Worm (Caenorhabditis elegans) whole organism, L1 larva: ENCODE results near the gene cyp-13A3.

Experiments used
- C04F5.9 ChIP-seq: sonication (generic microtip); optimal IDR thresholded peaks from 2 replicates; lab custom pipeline; 2016; ENCODE audit warnings: missing genetic modification characterization, missing compliant biosample characterization
- C16A3.4 ChIP-seq: fragments of 150-350 bp; optimal IDR thresholded peaks from 2 replicates; lab custom pipeline; 2014; ENCODE audit warnings: missing biosample characterization, missing genetic modification characterization
- C34B4.2 ChIP-seq: sonication (generic microtip); optimal IDR thresholded peaks from 2 replicates; lab custom pipeline; 2017; ENCODE audit warnings: mild to moderate bottlenecking, missing genetic modification characterization, missing compliant biosample characterization
- Y116A8C.19 ChIP-seq: sonication (generic microtip); optimal IDR thresholded peaks from 2 replicates; lab custom pipeline; 2016; ENCODE audit warnings: missing compliant biosample characterization, missing genetic modification characterization, borderline replicate concordance
- aha-1 ChIP-seq: fragments of 150-350 bp; optimal IDR thresholded peaks from 2 replicates; lab custom pipeline; 2014; ENCODE audit warnings: missing biosample characterization, missing genetic modification characterization
- alr-1 ChIP-seq: fragments of 200-800 bp; sonication (Bioruptor generic); optimal IDR thresholded peaks from 2 replicates; lab custom pipeline; 2018; ENCODE audit warnings: borderline replicate concordance, mild to moderate bottlenecking, missing genetic modification characterization, missing compliant biosample characterization
- ceh-82 ChIP-seq, 3 experiments: fragments of 150-350 bp in 1 of 3; sonication (generic microtip) in 2 of 3; optimal IDR thresholded peaks; 2 replicates each; lab custom pipeline; 2014 to 2017; ENCODE audit warnings: missing biosample characterization in 3 of 3, missing genetic modification characterization in 3 of 3
- ceh-90 ChIP-seq: sonication (generic microtip); optimal IDR thresholded peaks from 2 replicates; lab custom pipeline; 2016; ENCODE audit warnings: missing genetic modification characterization, missing compliant biosample characterization
- ces-1 ChIP-seq: fragments of 150-350 bp; optimal IDR thresholded peaks from 2 replicates; lab custom pipeline; 2014; ENCODE audit warnings: missing biosample characterization, missing genetic modification reagents, missing genetic modification characterization
- dpl-1 ChIP-seq, 3 experiments: fragments of 150-350 bp in 2 of 3; sonication (generic microtip) in 1 of 3; optimal IDR thresholded peaks; 2 replicates each; lab custom pipeline; 2014 to 2017; ENCODE audit warnings: missing biosample characterization in 3 of 3, missing genetic modification characterization in 3 of 3, missing genetic modification reagents in 3 of 3
- dsc-1 ChIP-seq: sonication (generic microtip); optimal IDR thresholded peaks from 2 replicates; lab custom pipeline; 2016; ENCODE audit warnings: mild to moderate bottlenecking, missing genetic modification characterization, missing compliant biosample characterization
- efl-1 ChIP-seq, 4 experiments: fragments of 150-350 bp; optimal IDR thresholded peaks in 3 of 4; peaks in 1 of 4; 1 replicate in 1 of 4; 2 replicates in 3 of 4; lab custom pipeline; 2014; ENCODE audit warnings: missing biosample characterization in 2 of 4, missing genetic modification characterization in 2 of 4, missing genetic modification reagents in 2 of 4
- efl-3 ChIP-seq: fragments of 200-800 bp; sonication (Bioruptor generic); optimal IDR thresholded peaks from 2 replicates; lab custom pipeline; 2018; ENCODE audit warnings: mild to moderate bottlenecking, missing genetic modification characterization, missing compliant biosample characterization
- egl-13 ChIP-seq: sonication (generic microtip); optimal IDR thresholded peaks from 2 replicates; lab custom pipeline; 2016; ENCODE audit warnings: missing genotype, missing genetic modification reagents, missing genetic modification characterization, missing compliant biosample characterization
- egl-27 ChIP-seq, 2 experiments: fragments of 150-350 bp in 1 of 2; sonication (generic microtip); optimal IDR thresholded peaks; 3 replicates each; lab custom pipeline; 2017 to 2018; ENCODE audit warnings: missing biosample characterization in 2 of 2, missing genetic modification characterization in 2 of 2, missing genetic modification reagents in 2 of 2
- fkh-10 ChIP-seq: sonication (generic microtip); optimal IDR thresholded peaks from 2 replicates; lab custom pipeline; 2017; ENCODE audit warnings: missing biosample characterization, missing genetic modification reagents, missing genetic modification characterization
- fkh-4 ChIP-seq: sonication (generic microtip); optimal IDR thresholded peaks from 2 replicates; lab custom pipeline; 2016; ENCODE audit warnings: missing compliant biosample characterization, missing genetic modification characterization, borderline replicate concordance
- fos-1 ChIP-seq: fragments of 150-350 bp; optimal IDR thresholded peaks from 2 replicates; lab custom pipeline; 2014; ENCODE audit warnings: missing biosample characterization, missing genetic modification characterization
- hlh-4 ChIP-seq: sonication (generic microtip); optimal IDR thresholded peaks from 2 replicates; lab custom pipeline; 2016; ENCODE audit warnings: mild to moderate bottlenecking, missing genetic modification characterization, missing compliant biosample characterization
- irx-1 ChIP-seq: sonication (generic microtip); optimal IDR thresholded peaks from 2 replicates; lab custom pipeline; 2016; ENCODE audit warnings: missing genetic modification characterization, missing compliant biosample characterization
- jun-1 ChIP-seq: fragments of 150-350 bp; optimal IDR thresholded peaks from 2 replicates; lab custom pipeline; 2014; ENCODE audit warnings: missing biosample characterization, missing genetic modification reagents, missing genetic modification characterization
- lin-15B ChIP-seq: fragments of 150-350 bp; sonication (generic microtip); optimal IDR thresholded peaks from 3 replicates; lab custom pipeline; 2014; ENCODE audit warnings: missing biosample characterization, missing genetic modification characterization
- lsy-2 ChIP-seq, 2 experiments: fragments of 150-350 bp; optimal IDR thresholded peaks; 2 replicates each; lab custom pipeline; 2014; ENCODE audit warnings: missing biosample characterization in 2 of 2, missing genetic modification characterization in 2 of 2
- mab-9 ChIP-seq: fragments of 200-800 bp; sonication (Bioruptor generic); IDR thresholded peaks from 2 replicates; pipeline ENCODE4 v1.3.6; 2022; ENCODE audit warnings: missing genetic modification reagents, missing genetic modification characterization, missing compliant biosample characterization
- mdl-1 ChIP-seq, 2 experiments: fragments of 150-350 bp; optimal IDR thresholded peaks; 2 replicates each; lab custom pipeline; 2014 to 2017; ENCODE audit warnings: missing biosample characterization in 2 of 2, missing genetic modification characterization in 2 of 2, inconsistent platforms in 1 of 2
- mef-2 ChIP-seq: fragments of 150-350 bp; optimal IDR thresholded peaks from 2 replicates; lab custom pipeline; 2014; ENCODE audit warnings: missing biosample characterization, missing genetic modification characterization
- nhr-12 ChIP-seq: sonication (generic microtip); optimal IDR thresholded peaks from 2 replicates; lab custom pipeline; 2017; ENCODE audit warnings: missing biosample characterization, missing genetic modification characterization
- nhr-19 ChIP-seq: fragments of 200-800 bp; sonication (Bioruptor generic); conservative IDR thresholded peaks from 2 replicates; pipeline ENCODE4 v1.3.6; 2022; ENCODE audit warnings: missing genetic modification characterization, missing compliant biosample characterization
- nhr-20 ChIP-seq: sonication (generic microtip); optimal IDR thresholded peaks from 2 replicates; lab custom pipeline; 2016; ENCODE audit warnings: mild to moderate bottlenecking, missing genetic modification characterization, missing compliant biosample characterization
- nhr-237 ChIP-seq: fragments of 150-350 bp; optimal IDR thresholded peaks from 2 replicates; lab custom pipeline; 2014; ENCODE audit warnings: missing biosample characterization, missing genetic modification characterization
- nhr-47 ChIP-seq: sonication (generic microtip); optimal IDR thresholded peaks from 2 replicates; lab custom pipeline; 2016; ENCODE audit warnings: mild to moderate bottlenecking, missing genetic modification characterization, moderate library complexity, missing compliant biosample characterization
- nhr-71 ChIP-seq: sonication (generic microtip); optimal IDR thresholded peaks from 2 replicates; lab custom pipeline; 2016; ENCODE audit warnings: mild to moderate bottlenecking, missing genetic modification characterization, moderate library complexity, missing compliant biosample characterization
- nhr-76 ChIP-seq: sonication (generic microtip); optimal IDR thresholded peaks from 2 replicates; lab custom pipeline; 2017; ENCODE audit warnings: missing biosample characterization, missing genetic modification characterization
- nhr-85 ChIP-seq: sonication (generic microtip); peaks from one replicate; lab custom pipeline; 2016; ENCODE audit warnings: missing genetic modification characterization, inconsistent platforms, missing compliant biosample characterization
- nhr-90 ChIP-seq: sonication (generic microtip); optimal IDR thresholded peaks from 2 replicates; lab custom pipeline; 2016; ENCODE audit warnings: mild to moderate bottlenecking, missing genetic modification characterization, missing compliant biosample characterization; ENCODE audit not compliant: poor library complexity
- pag-3 ChIP-seq: sonication (generic microtip); optimal IDR thresholded peaks from 2 replicates; lab custom pipeline; 2017; ENCODE audit warnings: missing genetic modification characterization, mild to moderate bottlenecking, missing compliant biosample characterization, antibody characterized with exemption, borderline replicate concordance; ENCODE audit not compliant: insufficient read depth
- pax-3 ChIP-seq: fragments of 200-800 bp; sonication (Bioruptor generic); optimal IDR thresholded peaks from 2 replicates; lab custom pipeline; 2018; ENCODE audit warnings: mild to moderate bottlenecking, missing genetic modification characterization, moderate library complexity, missing compliant biosample characterization
- rnt-1 ChIP-seq: sonication (generic microtip); optimal IDR thresholded peaks from 2 replicates; lab custom pipeline; 2016; ENCODE audit warnings: mild to moderate bottlenecking, missing genetic modification characterization, moderate library complexity, missing compliant biosample characterization
- skn-1 ChIP-seq: fragments of 150-350 bp; optimal IDR thresholded peaks from 2 replicates; lab custom pipeline; 2014; ENCODE audit warnings: missing biosample characterization, missing genetic modification characterization
- snpc-4 ChIP-seq: fragments of 150-350 bp; optimal IDR thresholded peaks from 2 replicates; lab custom pipeline; 2014; ENCODE audit warnings: missing biosample characterization, missing genetic modification characterization
- snu-23 ChIP-seq: sonication (generic microtip); optimal IDR thresholded peaks from 2 replicates; lab custom pipeline; 2016; ENCODE audit warnings: missing genetic modification characterization, missing compliant biosample characterization
- sptf-1 ChIP-seq: fragments of 150-350 bp; optimal IDR thresholded peaks from 2 replicates; lab custom pipeline; 2014; ENCODE audit warnings: missing biosample characterization, missing genetic modification characterization
- sup-37 ChIP-seq: fragments of 200-800 bp; sonication (Bioruptor generic); optimal IDR thresholded peaks from 2 replicates; lab custom pipeline; 2018; ENCODE audit warnings: mild to moderate bottlenecking, missing genetic modification characterization, missing compliant biosample characterization
- tlp-1 ChIP-seq: fragments of 150-350 bp; optimal IDR thresholded peaks from 2 replicates; lab custom pipeline; 2014; ENCODE audit warnings: missing biosample characterization, missing genetic modification characterization
- unc-130 ChIP-seq: fragments of 150-350 bp; optimal IDR thresholded peaks from 2 replicates; lab custom pipeline; 2017; ENCODE audit warnings: missing biosample characterization, missing genetic modification characterization, inconsistent platforms
- unc-30 ChIP-seq: sonication (generic microtip); optimal IDR thresholded peaks from 2 replicates; lab custom pipeline; 2017; ENCODE audit warnings: missing biosample characterization, missing genetic modification characterization
- unc-86 ChIP-seq: sonication (generic microtip); optimal IDR thresholded peaks from 2 replicates; lab custom pipeline; 2016; ENCODE audit warnings: missing genetic modification characterization, missing compliant biosample characterization
- unc-98 ChIP-seq: fragments of 200-800 bp; sonication (Bioruptor generic); IDR thresholded peaks from 2 replicates; pipeline ENCODE4 v1.3.6; 2022; ENCODE audit warnings: missing genetic modification characterization, missing compliant biosample characterization
- xbp-1 ChIP-seq: sonication (generic microtip); optimal IDR thresholded peaks from 2 replicates; lab custom pipeline; 2016; ENCODE audit warnings: missing genetic modification characterization, missing compliant biosample characterization
- zag-1 ChIP-seq: fragments of 150-350 bp; optimal IDR thresholded peaks from 2 replicates; lab custom pipeline; 2014; ENCODE audit warnings: missing biosample characterization, missing genetic modification characterization
- zip-4 ChIP-seq: fragments of 200-800 bp; sonication (Bioruptor generic); optimal IDR thresholded peaks from 2 replicates; lab custom pipeline; 2018; ENCODE audit warnings: mild to moderate bottlenecking, missing genetic modification characterization, moderate library complexity, missing compliant biosample characterization
- ztf-11 ChIP-seq, 2 experiments: sonication (generic microtip); optimal IDR thresholded peaks; 2 replicates each; lab custom pipeline; 2016 to 2017; ENCODE audit warnings: missing genetic modification characterization in 2 of 2, missing biosample characterization in 1 of 2, missing compliant biosample characterization in 1 of 2

Gene cyp-13A3

DNA sequence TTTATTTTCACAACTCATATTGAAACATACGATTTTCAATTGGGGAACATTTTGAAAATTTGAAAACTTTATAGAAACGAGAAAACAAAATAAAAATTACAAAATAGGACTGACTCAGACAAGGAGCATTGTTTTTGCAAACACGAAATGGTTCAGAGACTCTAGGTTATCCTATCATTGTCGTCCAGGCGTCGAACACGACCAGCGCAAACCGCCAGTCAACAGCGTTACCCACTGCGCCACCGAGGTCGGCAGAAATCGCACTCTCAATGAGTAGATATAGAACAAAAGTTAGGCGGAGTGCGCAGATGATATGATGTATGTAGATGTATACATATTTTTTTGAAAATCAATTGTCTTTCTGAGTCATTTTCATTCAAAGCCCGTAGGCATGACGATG lies 18.4 kb downstream of the cyp-13A3 start:
- TF ChIP-seq pax-3 (tag; lab: Kevin White, UChicago): peak; percentile 56
- TF ChIP-seq mdl-1 (tag; optimal IDR thresholded peaks at IDR 0.05; lab: Kevin White, UChicago): peak in 1 of 2 experiments; percentile 62
- peak; percentile 45 for TF ChIP-seq zip-4 (GFP tag; lab: Kevin White, UChicago)
- TF ChIP-seq nhr-12 (tag; lab: Kevin White, UChicago): no peak
- no peak for TF ChIP-seq aha-1 (tag; lab: Kevin White, UChicago)
- TF ChIP-seq ceh-82 (tag; optimal IDR thresholded peaks at IDR 0.05; lab: Kevin White, UChicago): peak in 2 of 3 experiments; percentile 32 to 82
- peak; percentile 83 for TF ChIP-seq nhr-20 (tag; lab: Kevin White, UChicago)
- TF ChIP-seq nhr-76 (tag; lab: Kevin White, UChicago): no peak
- peak; percentile 58 for TF ChIP-seq nhr-85 (tag; lab: Kevin White, UChicago)
- peak; percentile 41 for TF ChIP-seq unc-86 (tag; lab: Kevin White, UChicago)
- no peak for TF ChIP-seq nhr-237 (tag; lab: Kevin White, UChicago)
- TF ChIP-seq fkh-4 (tag; lab: Kevin White, UChicago): no peak
- no peak for TF ChIP-seq C34B4.2 (tag; lab: Kevin White, UChicago)
- TF ChIP-seq nhr-90 (tag; lab: Kevin White, UChicago): peak; percentile 76
- no peak for TF ChIP-seq sup-37 (GFP tag; lab: Kevin White, UChicago)
- peak; percentile 44 for TF ChIP-seq egl-13
- TF ChIP-seq efl-3 (GFP tag; lab: Kevin White, UChicago): no peak
- peak; percentile 16 for TF ChIP-seq hlh-4
- TF ChIP-seq tlp-1 (tag; lab: Kevin White, UChicago): no peak
- TF ChIP-seq unc-130 (tag; lab: Kevin White, UChicago): peak; percentile 50
- no peak for TF ChIP-seq unc-30 (tag; lab: Kevin White, UChicago)
- TF ChIP-seq alr-1 (tag; lab: Kevin White, UChicago): no peak
- no peak for TF ChIP-seq egl-27 (tag; optimal IDR thresholded peaks at IDR 0.05; lab: Kevin White, UChicago)
- TF ChIP-seq mab-9 (GFP tag; lab: Robert Waterston, UW): peak; percentile 25; the same call in 1 of the 2 replicates
- peak; percentile 65 for TF ChIP-seq nhr-19 (GFP tag; lab: Robert Waterston, UW)
- peak; percentile 73 for TF ChIP-seq nhr-71 (tag; lab: Kevin White, UChicago)
- peak; percentile 50 for TF ChIP-seq jun-1 (tag; lab: Kevin White, UChicago)
- peak; percentile 77 for TF ChIP-seq nhr-47 (tag; lab: Kevin White, UChicago)
- no peak for TF ChIP-seq C16A3.4 (tag; lab: Kevin White, UChicago)
- TF ChIP-seq dpl-1 (GFP tag; optimal IDR thresholded peaks at IDR 0.05; lab: Kevin White, UChicago): peak in 2 of 3 experiments; percentile 49 to 53
- peak; percentile 66 for TF ChIP-seq xbp-1 (tag; lab: Kevin White, UChicago)
- TF ChIP-seq C04F5.9 (tag; lab: Kevin White, UChicago): no peak
- no peak for TF ChIP-seq pag-3 (tag; lab: Kevin White, UChicago)
- no peak for TF ChIP-seq fos-1 (tag; lab: Kevin White, UChicago)
- no peak for TF ChIP-seq mef-2
- no peak for TF ChIP-seq ces-1 (GFP tag; lab: Kevin White, UChicago)
- TF ChIP-seq lin-15B (tag; lab: Kevin White, UChicago): no peak
- TF ChIP-seq Y116A8C.19 (tag; lab: Kevin White, UChicago): no peak
- TF ChIP-seq dsc-1 (tag; lab: Kevin White, UChicago): peak; percentile 82
- TF ChIP-seq snpc-4 (tag; lab: Kevin White, UChicago): peak; percentile 37
- TF ChIP-seq zag-1 (tag; lab: Kevin White, UChicago): no peak
- peak in 1 of 2 experiments; percentile 71 for TF ChIP-seq ztf-11 (tag; optimal IDR thresholded peaks at IDR 0.05; lab: Kevin White, UChicago)
- TF ChIP-seq ceh-90: no peak
- TF ChIP-seq skn-1 (tag; lab: Kevin White, UChicago): peak; percentile 57
- TF ChIP-seq efl-1 (optimal IDR thresholded peaks at IDR 0.05; lab: Kevin White, UChicago): peak; percentile 35 to 52
- TF ChIP-seq efl-1 (GFP tag; optimal IDR thresholded peaks at IDR 0.05 in 1 of 2; lab: Kevin White, UChicago): peak; percentile 41 to 93
- TF ChIP-seq sptf-1 (tag; lab: Kevin White, UChicago): no peak
- no peak for TF ChIP-seq fkh-10 (GFP tag; lab: Kevin White, UChicago)
- peak; percentile 61 for TF ChIP-seq irx-1 (tag; lab: Kevin White, UChicago)
- TF ChIP-seq rnt-1 (tag; lab: Kevin White, UChicago): peak; percentile 78
- TF ChIP-seq snu-23 (GFP tag; lab: Kevin White, UChicago): peak; percentile 72
- no peak for TF ChIP-seq unc-98
- peak; percentile 57 to 59 for TF ChIP-seq lsy-2 (tag; optimal IDR thresholded peaks at IDR 0.05; lab: Kevin White, UChicago)
